Worm (Caenorhabditis elegans) whole organism, midembryonic: ENCODE results near the gene T01C3.3.

Experiments
- T22C8.4 ChIP-seq: fragments of 200-800 bp; sonication (Bioruptor generic); IDR thresholded peaks from 2 replicates; pipeline ENCODE4 v1.3.6; 2022; ENCODE audit warnings: missing genetic modification characterization, missing compliant biosample characterization
- cog-1 ChIP-seq: sonication (generic microtip); optimal IDR thresholded peaks from 2 replicates; lab custom pipeline; 2016; ENCODE audit warnings: missing genetic modification characterization, missing compliant biosample characterization
- flt-1 ChIP-seq: fragments of 200-800 bp; sonication (Bioruptor generic); IDR thresholded peaks from 2 replicates; pipeline ENCODE4 v1.3.6; 2022; ENCODE audit warnings: missing genetic modification characterization, missing compliant biosample characterization
- klf-2 ChIP-seq: fragments of 200-800 bp; sonication (Bioruptor generic); conservative IDR thresholded peaks from 2 replicates; pipeline ENCODE4 v1.3.6; 2022; ENCODE audit warnings: missing genetic modification reagents, missing genetic modification characterization, missing compliant biosample characterization
- med-1 ChIP-seq: sonication (generic microtip); optimal IDR thresholded peaks from 2 replicates; lab custom pipeline; 2017; ENCODE audit warnings: missing genetic modification characterization, mild to moderate bottlenecking, missing compliant biosample characterization, antibody characterized with exemption, missing genetic modification reagents; ENCODE audit not compliant: insufficient read depth
- ref-1 ChIP-seq: fragments of 200-800 bp; sonication (Bioruptor generic); conservative IDR thresholded peaks from 2 replicates; pipeline ENCODE4 v1.3.6; 2022; ENCODE audit warnings: missing genetic modification reagents, missing genetic modification characterization, missing compliant biosample characterization
- tab-1 ChIP-seq: fragments of 200-800 bp; sonication (Bioruptor generic); IDR thresholded peaks from 2 replicates; pipeline ENCODE4 v1.3.6; 2022; ENCODE audit warnings: missing genetic modification characterization, missing compliant biosample characterization
- ztf-23 ChIP-seq: fragments of 200-800 bp; sonication (Bioruptor generic); IDR thresholded peaks from 2 replicates; pipeline ENCODE4 v1.3.6; 2022; ENCODE audit warnings: missing genetic modification reagents, missing genetic modification characterization, missing compliant biosample characterization
- ztf-29 ChIP-seq: fragments of 200-800 bp; sonication (Bioruptor generic); IDR thresholded peaks from 2 replicates; pipeline ENCODE4 v1.3.6; 2022; ENCODE audit warnings: missing genetic modification reagents, missing genetic modification characterization, missing compliant biosample characterization

T01C3.3 gene

ce11 chrV:14993620-14994019 is 1.1 kb upstream of the T01C3.3 start, which contains the start of gene fil-1:
fil-1 (plus strand) TSS chrV:14993838.
- TF ChIP-seq klf-2 (no peak), cog-1 (no peak), ztf-29 (GFP tag; lab: Robert Waterston, UW) (no peak), ref-1 (GFP tag; lab: Robert Waterston, UW) (no peak)

ce11 chrV:14991489-14991888 is 988 bp downstream of the T01C3.3 start:
- TF ChIP-seq med-1 (no peak), klf-2 (no peak), ztf-23 (GFP tag; lab: Robert Waterston, UW) (no peak), tab-1 (no peak), ztf-29 (GFP tag; lab: Robert Waterston, UW) (no peak), cog-1 (no peak), ref-1 (GFP tag; lab: Robert Waterston, UW) (no peak), flt-1 (no peak), T22C8.4 (GFP tag; lab: Robert Waterston, UW) (no peak)

DNA sequence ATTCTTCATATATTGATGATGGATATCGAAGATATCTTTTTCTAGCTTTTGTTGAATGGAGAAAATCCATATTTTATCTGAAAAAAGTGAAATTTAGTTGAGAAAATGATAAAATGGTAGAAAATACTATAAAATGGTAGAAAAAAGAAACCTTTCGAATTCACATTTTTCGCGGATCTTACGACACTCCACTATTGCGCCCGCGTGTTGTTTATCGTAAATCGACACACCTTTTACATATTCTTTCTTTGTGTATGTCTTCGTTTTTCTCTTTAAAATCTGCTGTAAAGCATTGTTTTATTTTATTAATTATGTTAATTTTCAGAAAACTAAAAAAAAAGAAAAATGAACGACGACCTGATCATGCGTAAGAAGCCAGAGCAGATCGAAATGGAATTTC is 1.6 kb downstream of the T01C3.3 start, which contains the start of the genes cdt-2 and T01C3.2:
TSS of gene cdt-2 (minus strand) at position 284 of the 400 bp plus-strand sequence.
TSS of gene T01C3.2 (plus strand) at position 326 of the 400 bp plus-strand sequence.
- TF ChIP-seq flt-1 (no peak), klf-2 (no peak), T22C8.4 (GFP tag; lab: Robert Waterston, UW) (no peak), ztf-23 (GFP tag; lab: Robert Waterston, UW) (no peak), ref-1 (GFP tag; lab: Robert Waterston, UW) (no peak), cog-1 (no peak), ztf-29 (GFP tag; lab: Robert Waterston, UW) (no peak), tab-1 (no peak), med-1 (no peak)

DNA sequence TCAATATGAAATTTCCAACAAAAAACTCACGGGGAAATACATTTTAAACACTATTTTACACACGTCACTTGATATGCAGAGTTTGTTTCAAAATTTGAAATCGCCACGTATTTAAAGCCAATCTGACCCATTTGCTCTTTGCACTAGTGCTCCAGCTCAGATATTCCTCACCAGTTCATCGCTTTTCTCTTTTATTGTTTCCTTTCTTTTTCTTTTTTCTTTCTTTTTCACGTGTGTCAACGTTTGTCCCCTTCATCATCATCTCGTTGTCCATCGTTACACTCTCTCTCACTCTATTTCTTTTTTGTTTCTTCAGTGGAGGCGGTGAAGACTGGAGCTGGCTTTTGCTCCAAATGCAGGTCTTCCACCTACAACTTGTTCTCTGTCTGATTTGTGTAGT is 7.9 kb downstream of the T01C3.3 start, which contains the start of gene F02D8.4:
TSS of gene F02D8.4 (plus strand) at position 301 of the 400 bp plus-strand sequence.
- TF ChIP-seq cog-1 (no peak), ref-1 (GFP tag; lab: Robert Waterston, UW) (no peak), flt-1 (no peak), ztf-23 (GFP tag; lab: Robert Waterston, UW) (no peak), ztf-29 (GFP tag; lab: Robert Waterston, UW) (no peak), tab-1 (no peak), klf-2 (no peak), T22C8.4 (GFP tag; lab: Robert Waterston, UW) (no peak), med-1 (no peak)

ce11 chrV:14979937-14980336 is 12.5 kb downstream of the T01C3.3 start, which contains the start of gene xbx-1:
xbx-1 (plus strand) TSS chrV:14980237.
- TF ChIP-seq T22C8.4 (GFP tag; lab: Robert Waterston, UW) (no peak), klf-2 (no peak), cog-1 (no peak), ztf-29 (GFP tag; lab: Robert Waterston, UW) (no peak), med-1 (no peak), flt-1 (no peak), tab-1 (no peak), ref-1 (GFP tag; lab: Robert Waterston, UW) (no peak), ztf-23 (GFP tag; lab: Robert Waterston, UW) (no peak)

DNA sequence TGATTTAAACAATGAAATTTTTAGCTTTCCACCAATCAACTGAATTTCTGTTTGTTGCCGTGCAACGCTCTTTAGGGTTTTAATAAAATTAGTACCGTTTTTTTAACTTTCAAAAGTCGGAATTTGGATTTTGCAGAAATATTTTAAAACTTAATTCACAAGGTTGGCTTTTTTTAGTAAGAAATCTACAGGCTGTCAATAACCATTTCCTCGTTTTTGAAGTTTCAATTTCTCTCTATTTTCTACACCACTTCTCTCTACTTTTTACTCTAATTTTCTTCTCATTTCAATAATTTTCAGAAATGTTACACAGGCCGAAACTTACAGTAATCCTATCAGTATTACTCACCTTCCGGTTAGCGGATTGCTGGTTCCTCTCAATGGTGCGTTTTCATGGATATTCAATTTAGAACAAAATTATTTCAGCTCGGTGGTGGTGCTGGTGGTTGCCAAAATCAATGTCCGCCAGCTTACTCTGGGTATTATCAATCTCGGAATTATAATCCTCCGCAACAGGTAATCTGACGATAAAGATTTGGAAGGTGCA is 14.2 kb downstream of the T01C3.3 start, which contains the start of the genes grd-12 and F02D8.1:
TSS of gene grd-12 (plus strand) at position 301 of the 547 bp plus-strand sequence.
TSS of gene F02D8.1 (minus strand) at position 497 of the 547 bp plus-strand sequence.
- TF ChIP-seq T22C8.4 (GFP tag; lab: Robert Waterston, UW) (no peak), tab-1 (no peak), ref-1 (GFP tag; lab: Robert Waterston, UW) (no peak), flt-1 (no peak), ztf-29 (GFP tag; lab: Robert Waterston, UW) (no peak), med-1 (no peak), cog-1 (no peak), ztf-23 (GFP tag; lab: Robert Waterston, UW) (no peak), klf-2 (no peak)

- TF ChIP-seq ref-1 (GFP tag; lab: Robert Waterston, UW) (no peak), T22C8.4 (GFP tag; lab: Robert Waterston, UW) (no peak), cog-1 (no peak), ztf-23 (GFP tag; lab: Robert Waterston, UW) (no peak), klf-2 (no peak), flt-1 (no peak), tab-1 (no peak), med-1 (no peak), ztf-29 (GFP tag; lab: Robert Waterston, UW) (no peak)
These were observed 21.3 kb downstream of the T01C3.3 start, which contains the start of gene nlp-59 for ce11 chrV:14971136-14971535. nlp-59 (plus strand) TSS chrV:14971436.

- TF ChIP-seq T22C8.4 (GFP tag; lab: Robert Waterston, UW): no peak
- no peak for TF ChIP-seq flt-1
- no peak for TF ChIP-seq klf-2
- no peak for TF ChIP-seq cog-1
- TF ChIP-seq tab-1: no peak
These were observed 36.8 kb downstream of the T01C3.3 start, which contains the start of gene F02D8.9 for ce11 chrV:14955676-14956075. F02D8.9 (minus strand) TSS chrV:14955776.

DNA sequence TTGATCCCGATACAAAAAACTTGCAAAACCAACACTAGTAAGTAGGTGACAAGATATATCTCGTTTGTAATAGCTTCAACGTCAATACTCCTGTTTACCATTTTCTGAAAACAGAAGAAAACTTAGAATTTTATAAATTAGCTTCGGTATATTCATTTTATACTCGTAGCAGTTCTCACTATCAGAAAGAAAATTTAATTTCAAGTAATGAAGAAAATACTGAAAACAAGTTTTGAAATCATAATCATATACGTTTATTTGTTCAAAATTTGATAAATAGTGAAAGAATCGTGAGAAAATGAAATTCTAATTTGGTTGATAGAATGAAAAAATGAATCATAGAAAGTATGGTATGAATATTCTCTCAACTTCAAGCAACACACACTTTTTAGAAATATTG is 37.8 kb downstream of the T01C3.3 start, which contains the start of gene C30G7.5:
TSS of gene C30G7.5 (minus strand) at position 101 of the 400 bp plus-strand sequence.
- no peak for TF ChIP-seq ref-1 (GFP tag; lab: Robert Waterston, UW)
- TF ChIP-seq ztf-29 (GFP tag; lab: Robert Waterston, UW): no peak
- no peak for TF ChIP-seq ztf-23 (GFP tag; lab: Robert Waterston, UW)
- no peak for TF ChIP-seq T22C8.4 (GFP tag; lab: Robert Waterston, UW)
- TF ChIP-seq klf-2: no peak

DNA sequence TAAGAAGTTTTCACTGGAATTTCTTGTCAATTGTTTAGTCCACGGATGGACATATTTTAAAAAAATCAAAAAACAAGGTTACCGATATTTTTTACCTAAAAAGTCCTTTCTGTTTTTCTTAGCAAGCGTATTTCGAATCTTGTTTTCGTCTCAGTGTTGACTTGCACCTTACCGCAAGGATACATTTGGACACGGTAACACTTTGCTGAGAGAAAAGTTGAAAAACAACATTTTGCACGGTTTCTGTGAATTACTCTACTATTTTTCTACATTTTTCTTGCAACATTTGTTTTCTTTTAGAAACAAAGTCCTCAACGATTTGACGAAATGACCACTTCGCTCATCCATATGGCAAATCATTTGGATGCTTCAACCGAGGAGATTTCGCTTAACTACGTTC is 43.0 kb downstream of the T01C3.3 start, which contains the start of gene hil-1:
TSS of gene hil-1 (plus strand) at position 301 of the 400 bp plus-strand sequence.
- no peak for TF ChIP-seq ref-1 (GFP tag; lab: Robert Waterston, UW)
- no peak for TF ChIP-seq med-1
- no peak for TF ChIP-seq ztf-23 (GFP tag; lab: Robert Waterston, UW)
- TF ChIP-seq cog-1: no peak
- no peak for TF ChIP-seq flt-1
- TF ChIP-seq tab-1: no peak
